Worm (Caenorhabditis elegans): Measurements from ENCODE around the gene srh-98.

- TF ChIP-seq sea-1 (GFP tag; conservative IDR thresholded peaks at IDR 0.05): no peak
- TF ChIP-seq hmg-4 (GFP tag; optimal IDR thresholded peaks at IDR 0.05): no peak
- no peak for TF ChIP-seq aly-1 (tag; optimal IDR thresholded peaks at IDR 0.05)
- no peak for TF ChIP-seq ama-1 (optimal IDR thresholded peaks at IDR 0.05)
- TF ChIP-seq hmbx-1 (tag; optimal IDR thresholded peaks at IDR 0.05): no peak
These were observed 43.4 kb downstream of the srh-98 start, which contains the start of gene srh-279 for ce11 chrV:16192114-16192513.
